Fruit fly (Drosophila melanogaster): ENCODE data around the gene kek5.

kek5 gene

DNA sequence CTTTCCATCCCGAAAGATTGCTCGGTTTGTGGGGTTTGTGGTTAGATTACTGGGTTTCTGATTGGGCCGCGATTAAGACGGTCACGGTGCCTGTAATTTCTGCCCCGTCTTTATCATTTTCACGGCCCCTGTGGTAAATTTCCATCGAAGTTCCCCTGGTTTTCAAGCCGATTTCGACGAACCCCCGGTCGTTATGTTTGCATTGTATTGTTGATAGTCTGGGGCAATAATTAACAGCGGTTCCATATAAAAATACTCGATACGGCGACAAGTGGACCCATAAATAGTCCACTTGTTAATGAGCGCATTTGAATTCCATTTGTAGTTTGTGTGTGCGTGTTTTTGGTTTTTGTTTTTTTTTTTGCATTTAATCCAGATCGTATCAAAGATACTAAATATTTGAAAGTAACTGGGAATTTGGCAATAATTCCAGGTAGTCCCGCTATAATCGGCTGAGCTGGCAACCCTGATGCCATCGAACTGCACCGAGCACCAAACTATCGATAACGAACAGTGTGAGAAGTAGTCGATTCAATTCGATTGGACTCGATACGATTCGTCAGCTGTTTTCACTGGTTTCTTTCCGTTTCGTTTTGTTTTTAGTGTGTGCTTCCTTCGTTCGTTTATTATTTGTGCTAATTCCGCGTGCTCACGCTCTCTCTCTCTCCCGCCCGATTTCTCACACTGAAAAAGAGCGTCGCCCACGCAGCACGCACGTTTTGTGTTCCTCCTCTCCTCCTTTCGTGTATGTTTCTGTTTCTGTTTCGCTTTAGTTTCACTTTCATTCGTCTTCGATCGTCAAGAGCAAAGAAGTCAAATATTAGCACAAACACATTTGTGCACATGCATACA is 152.6 kb downstream of the kek5 start (continued):
- no peak for TF ChIP-seq CG16815 (GFP tag; optimal IDR thresholded peaks at IDR 0.05)
- peak; percentile 66 for TF ChIP-seq CHES-1-like (GFP tag; optimal IDR thresholded peaks at IDR 0.05)
- TF ChIP-seq zen (tag; optimal IDR thresholded peaks at IDR 0.05) = no peak
- no peak for TF ChIP-seq CG15696 (tag; optimal IDR thresholded peaks at IDR 0.05)
- TF ChIP-seq CG15514 (GFP tag; optimal IDR thresholded peaks at IDR 0.05) = peak; percentile 90
- TF ChIP-seq CG12236 (GFP tag; optimal IDR thresholded peaks at IDR 0.05) = no peak
- TF ChIP-seq Poxn (GFP tag; IDR thresholded peaks at IDR 0.05) = no peak
- no peak for TF ChIP-seq Adf1 (GFP tag; IDR thresholded peaks at IDR 0.05)
- no peak for TF ChIP-seq wor (GFP tag; IDR thresholded peaks at IDR 0.05)
- TF ChIP-seq psq (GFP tag; optimal IDR thresholded peaks at IDR 0.05) = peak; percentile 93
- TF ChIP-seq gsb-n (tag; optimal IDR thresholded peaks at IDR 0.05) = no peak
- TF ChIP-seq Bteb2 (GFP tag; optimal IDR thresholded peaks at IDR 0.05) = no peak
- TF ChIP-seq CG2712 (tag; optimal IDR thresholded peaks at IDR 0.05) = no peak
- TF ChIP-seq CG8089 (GFP tag; optimal IDR thresholded peaks at IDR 0.05) = no peak
- TF ChIP-seq CG7963 (GFP tag; IDR thresholded peaks at IDR 0.05; ENCODE audit: partially characterized antibody) = peak; percentile 81; the same call in 2 of the 3 replicates
- TF ChIP-seq CG6689 (GFP tag; IDR thresholded peaks at IDR 0.05) = no peak
- TF ChIP-seq E2f1 (GFP tag; IDR thresholded peaks at IDR 0.05) = 0 out of 2 replicates have a peak, but pooled peaks have one; percentile 29
- TF ChIP-seq jumu (GFP tag; optimal IDR thresholded peaks at IDR 0.05) = no peak
- no peak for TF ChIP-seq CG10959 (GFP tag; IDR thresholded peaks at IDR 0.05)
- TF ChIP-seq ham (GFP tag; IDR thresholded peaks at IDR 0.05) = no peak
- TF ChIP-seq crc (GFP tag; optimal IDR thresholded peaks at IDR 0.05) = peak; percentile 27
- TF ChIP-seq D (optimal IDR thresholded peaks at IDR 0.05) = no peak
- no peak for TF ChIP-seq D (GFP tag; optimal IDR thresholded peaks at IDR 0.05)
- peak; percentile 15 for TF ChIP-seq MESR4 (GFP tag; optimal IDR thresholded peaks at IDR 0.05)
- 0 out of 2 replicates have a peak, but pooled peaks have one; percentile 6 for TF ChIP-seq chm (GFP tag; IDR thresholded peaks at IDR 0.05)
- no peak for TF ChIP-seq CG1529 (GFP tag; optimal IDR thresholded peaks at IDR 0.05)
- TF ChIP-seq CG16779 (GFP tag; IDR thresholded peaks at IDR 0.05) = 0 out of 2 replicates have a peak, but pooled peaks have one; percentile 16
- TF ChIP-seq Abd-B (GFP tag; optimal IDR thresholded peaks at IDR 0.05) = no peak
- 0 out of 3 replicates have a peak, but pooled peaks have one; percentile 13 for TF ChIP-seq Dbx (GFP tag; IDR thresholded peaks at IDR 0.05)
- TF ChIP-seq Dfd (GFP tag; optimal IDR thresholded peaks at IDR 0.05) = no peak
- no peak for TF ChIP-seq sc (optimal IDR thresholded peaks at IDR 0.05)
- no peak for TF ChIP-seq sc (GFP tag; optimal IDR thresholded peaks at IDR 0.05)
- peak; percentile 95 for TF ChIP-seq Blimp-1 (GFP tag; optimal IDR thresholded peaks at IDR 0.05)
- TF ChIP-seq Lhr (GFP tag; optimal IDR thresholded peaks at IDR 0.05) = peak; percentile 65
- no peak for TF ChIP-seq Ets65A (GFP tag)
- no peak for TF ChIP-seq CG11696 (GFP tag; IDR thresholded peaks at IDR 0.05)
- no peak for TF ChIP-seq ken (GFP tag; IDR thresholded peaks at IDR 0.05)
- no peak for TF ChIP-seq lola (GFP tag; optimal IDR thresholded peaks at IDR 0.05)
- TF ChIP-seq Deaf1 (tag; optimal IDR thresholded peaks at IDR 0.05) = peak; percentile 78
- TF ChIP-seq CG10147 (GFP tag; optimal IDR thresholded peaks at IDR 0.05) = no peak
- no peak for TF ChIP-seq Lim3 (GFP tag; IDR thresholded peaks at IDR 0.05)
- TF ChIP-seq CG4617 (GFP tag; optimal IDR thresholded peaks at IDR 0.05; ENCODE audit: borderline replicate concordance) = no peak
- TF ChIP-seq dati (GFP tag; IDR thresholded peaks at IDR 0.05) = no peak
- no peak for TF ChIP-seq scrt (GFP tag; optimal IDR thresholded peaks at IDR 0.05)
- TF ChIP-seq slp2 (GFP tag; optimal IDR thresholded peaks at IDR 0.05) = peak; percentile 9
- no peak for TF ChIP-seq Chrac-16 (GFP tag; optimal IDR thresholded peaks at IDR 0.05)
- TF ChIP-seq dan (GFP tag; IDR thresholded peaks at IDR 0.05) = no peak
- no peak for TF ChIP-seq CG7839 (tag; optimal IDR thresholded peaks at IDR 0.05)
- TF ChIP-seq Doc2 (GFP tag; IDR thresholded peaks at IDR 0.05) = no peak
- peak; percentile 29 for TF ChIP-seq Mes4 (GFP tag; optimal IDR thresholded peaks at IDR 0.05)

Data from whole organism, embryonic.